Fruit fly (Drosophila melanogaster): ENCODE data around the gene CG10252.

- no peak for TF ChIP-seq CG8119 (GFP tag; IDR thresholded peaks at IDR 0.05)
- TF ChIP-seq Hr38 (GFP tag; optimal IDR thresholded peaks at IDR 0.05) = no peak
Measured at dm6 chr3R:23664437-23664836, 31.6 kb downstream of the CG10252 start.
